Worm (Caenorhabditis elegans) whole organism, L4 larva: ENCODE results near the gene mig-21.

Experiments used
- D1046.2 ChIP-seq: fragments of 200-800 bp; sonication (Bioruptor generic); IDR thresholded peaks from 2 replicates; pipeline ENCODE4 v1.3.6; 2022; ENCODE audit warnings: missing genetic modification characterization, missing compliant biosample characterization
- F37D6.2 ChIP-seq: sonication (generic microtip); optimal IDR thresholded peaks from 2 replicates; lab custom pipeline; 2016; ENCODE audit warnings: mild to moderate bottlenecking, missing genetic modification characterization, missing compliant biosample characterization
- F44E2.7 ChIP-seq: fragments of 200-800 bp; sonication (Bioruptor generic); IDR thresholded peaks from 2 replicates; pipeline ENCODE4 v2.1.2; 2022; ENCODE audit warnings: missing genetic modification characterization, missing compliant biosample characterization
- T26A8.4 ChIP-seq: fragments of 200-800 bp; sonication (Bioruptor generic); IDR thresholded peaks from 2 replicates; pipeline ENCODE4 v1.3.6; 2022; ENCODE audit warnings: missing genetic modification characterization, missing compliant biosample characterization
- Y105C5A.15 ChIP-seq: fragments of 200-800 bp; sonication (Bioruptor generic); IDR thresholded peaks from 2 replicates; pipeline ENCODE4 v1.3.6; 2022; ENCODE audit warnings: missing genetic modification characterization, missing compliant biosample characterization
- Y48G9A.11 ChIP-seq: fragments of 200-800 bp; sonication (Bioruptor generic); IDR thresholded peaks from 2 replicates; pipeline ENCODE4 v1.3.6; 2022; ENCODE audit warnings: missing genetic modification reagents, missing genetic modification characterization, missing compliant biosample characterization
- Y5F2A.4 ChIP-seq: fragments of 200-800 bp; sonication (Bioruptor generic); optimal IDR thresholded peaks from 2 replicates; lab custom pipeline; 2018; ENCODE audit warnings: mild to moderate bottlenecking, missing genetic modification characterization, missing compliant biosample characterization
- ZK546.5 ChIP-seq, 2 experiments: sonication (generic microtip); optimal IDR thresholded peaks; 2 replicates each; lab custom pipeline; 2017; ENCODE audit warnings: missing biosample characterization in 2 of 2, missing genetic modification characterization in 2 of 2
- aha-1 ChIP-seq: fragments of 150-350 bp; peaks from one replicate; lab custom pipeline; 2014; ENCODE audit warnings: missing biosample characterization, missing genetic modification characterization
- ama-1 ChIP-seq: fragments of 150-350 bp; optimal IDR thresholded peaks from 2 replicates; lab custom pipeline; 2014; ENCODE audit warnings: inconsistent platforms, mixed read lengths
- attf-4 ChIP-seq: sonication (generic microtip); optimal IDR thresholded peaks from 3 replicates; lab custom pipeline; 2017; ENCODE audit warnings: missing biosample characterization, missing genetic modification characterization
- ceh-28 ChIP-seq: fragments of 150-350 bp; optimal IDR thresholded peaks from 2 replicates; lab custom pipeline; 2014; ENCODE audit warnings: missing biosample characterization, missing genetic modification reagents, missing genetic modification characterization
- ceh-32 ChIP-seq: sonication (generic microtip); optimal IDR thresholded peaks from 2 replicates; lab custom pipeline; 2016; ENCODE audit warnings: mild to moderate bottlenecking, missing genetic modification characterization, missing compliant biosample characterization; ENCODE audit not compliant: poor library complexity
- ceh-62 ChIP-seq: sonication (generic microtip); optimal IDR thresholded peaks from 2 replicates; lab custom pipeline; 2017; ENCODE audit warnings: missing biosample characterization, missing genetic modification characterization
- ceh-82 ChIP-seq: sonication (generic microtip); optimal IDR thresholded peaks from 2 replicates; lab custom pipeline; 2017; ENCODE audit warnings: missing biosample characterization, missing genetic modification characterization
- cey-2 ChIP-seq: sonication (generic microtip); optimal IDR thresholded peaks from 3 replicates; lab custom pipeline; 2017; ENCODE audit warnings: missing genetic modification characterization, mild to moderate bottlenecking, missing compliant biosample characterization, antibody characterized with exemption, borderline replicate concordance; ENCODE audit not compliant: insufficient read depth
- ctbp-1 ChIP-seq: fragments of 200-800 bp; sonication (Bioruptor generic); IDR thresholded peaks from 2 replicates; pipeline ENCODE4 v1.3.6; 2022; ENCODE audit warnings: missing genetic modification reagents, missing genetic modification characterization, missing compliant biosample characterization
- daf-12 ChIP-seq: fragments of 150-350 bp; optimal IDR thresholded peaks from 2 replicates; lab custom pipeline; 2014; ENCODE audit warnings: missing biosample characterization, missing genetic modification reagents, missing genetic modification characterization
- daf-19 ChIP-seq: fragments of 200-800 bp; sonication (Bioruptor generic); conservative IDR thresholded peaks from 2 replicates; pipeline ENCODE4 v1.3.6; 2022; ENCODE audit warnings: missing genetic modification characterization, missing compliant biosample characterization
- daf-8 ChIP-seq: fragments of 200-800 bp; sonication (Bioruptor generic); IDR thresholded peaks from 2 replicates; pipeline ENCODE4 v1.3.6; 2022; ENCODE audit warnings: missing genetic modification characterization, missing compliant biosample characterization
- dmd-8 ChIP-seq: fragments of 200-800 bp; sonication (Bioruptor generic); IDR thresholded peaks from 2 replicates; pipeline ENCODE4 v1.3.6; 2022; ENCODE audit warnings: missing genetic modification characterization, missing compliant biosample characterization
- duxl-1 ChIP-seq: sonication (generic microtip); optimal IDR thresholded peaks from 2 replicates; lab custom pipeline; 2016; ENCODE audit warnings: mild to moderate bottlenecking, missing genetic modification characterization, moderate library complexity, missing compliant biosample characterization; ENCODE audit not compliant: poor library complexity
- dve-1 ChIP-seq: sonication (generic microtip); optimal IDR thresholded peaks from 2 replicates; lab custom pipeline; 2017; ENCODE audit warnings: antibody characterized with exemption, mild to moderate bottlenecking, missing genetic modification characterization, missing compliant biosample characterization; ENCODE audit not compliant: insufficient read depth
- fkh-10 ChIP-seq: fragments of 150-350 bp; optimal IDR thresholded peaks from 2 replicates; lab custom pipeline; 2014; ENCODE audit warnings: missing biosample characterization, missing genetic modification reagents, missing genetic modification characterization
- fos-1 ChIP-seq: fragments of 150-350 bp; optimal IDR thresholded peaks from 2 replicates; lab custom pipeline; 2014; ENCODE audit warnings: missing biosample characterization, missing genetic modification characterization
- hif-1 ChIP-seq, 2 experiments: sonication (generic microtip); optimal IDR thresholded peaks; 2 replicates each; lab custom pipeline; 2016 to 2017; ENCODE audit warnings: missing compliant biosample characterization in 2 of 2, missing genetic modification characterization in 2 of 2, missing genetic modification reagents in 2 of 2, missing genotype in 2 of 2, mild to moderate bottlenecking in 1 of 2
- hlh-11 ChIP-seq: fragments of 200-800 bp; sonication (Bioruptor generic); optimal IDR thresholded peaks from 2 replicates; lab custom pipeline; 2018; ENCODE audit warnings: mild to moderate bottlenecking, missing genetic modification characterization, missing compliant biosample characterization
- hlh-30 ChIP-seq: sonication (generic microtip); optimal IDR thresholded peaks from 2 replicates; lab custom pipeline; 2017; ENCODE audit warnings: antibody characterized with exemption, mild to moderate bottlenecking, missing genetic modification characterization, missing compliant biosample characterization; ENCODE audit not compliant: insufficient read depth
- hmg-1.1 ChIP-seq: fragments of 200-800 bp; sonication (Bioruptor generic); IDR thresholded peaks from 2 replicates; pipeline ENCODE4 v1.3.6; 2022; ENCODE audit warnings: missing genetic modification reagents, missing genetic modification characterization, missing compliant biosample characterization
- lin-38 ChIP-seq: fragments of 200-800 bp; sonication (Bioruptor generic); IDR thresholded peaks from 2 replicates; pipeline ENCODE4 v1.3.6; 2022; ENCODE audit warnings: missing genetic modification reagents, missing genetic modification characterization, missing compliant biosample characterization
- lir-3 ChIP-seq: sonication (generic microtip); optimal IDR thresholded peaks from 2 replicates; lab custom pipeline; 2016; ENCODE audit warnings: mild to moderate bottlenecking, missing genetic modification characterization, missing compliant biosample characterization
- madf-5 ChIP-seq, 2 experiments: fragments of 200-800 bp; sonication (Bioruptor generic); IDR thresholded peaks; 2 replicates each; pipeline ENCODE4 v1.3.6; 2022; ENCODE audit warnings: missing compliant biosample characterization in 2 of 2, missing genetic modification characterization in 2 of 2
- madf-9 ChIP-seq: fragments of 200-800 bp; sonication (Bioruptor generic); conservative IDR thresholded peaks from 2 replicates; pipeline ENCODE4 v1.3.6; 2022; ENCODE audit warnings: missing genetic modification reagents, missing genetic modification characterization, missing compliant biosample characterization
- mdt-29 ChIP-seq: fragments of 200-800 bp; sonication (Bioruptor generic); IDR thresholded peaks from 2 replicates; pipeline ENCODE4 v1.3.6; 2022; ENCODE audit warnings: missing genetic modification reagents, missing genetic modification characterization, missing compliant biosample characterization
- mxl-2 ChIP-seq: fragments of 200-800 bp; sonication (Bioruptor generic); conservative IDR thresholded peaks from 2 replicates; pipeline ENCODE4 v1.3.6; 2022; ENCODE audit warnings: missing genetic modification reagents, missing genetic modification characterization, missing compliant biosample characterization
- nhr-11 ChIP-seq: fragments of 150-350 bp; optimal IDR thresholded peaks from 2 replicates; lab custom pipeline; 2014; ENCODE audit warnings: missing biosample characterization, missing genetic modification characterization
- nhr-25 ChIP-seq: sonication (generic microtip); optimal IDR thresholded peaks from 2 replicates; lab custom pipeline; 2017; ENCODE audit warnings: missing genetic modification characterization, mild to moderate bottlenecking, missing compliant biosample characterization, antibody characterized with exemption, moderate library complexity, borderline replicate concordance; ENCODE audit not compliant: insufficient read depth
- nhr-42 ChIP-seq: fragments of 200-800 bp; sonication (Bioruptor generic); IDR thresholded peaks from 2 replicates; pipeline ENCODE4 v1.3.6; 2022; ENCODE audit warnings: missing genetic modification characterization, missing compliant biosample characterization
- nhr-48 ChIP-seq: sonication (generic microtip); optimal IDR thresholded peaks from 2 replicates; lab custom pipeline; 2016; ENCODE audit warnings: mild to moderate bottlenecking, missing genetic modification characterization, missing compliant biosample characterization
- rbr-2 ChIP-seq: sonication (generic microtip); optimal IDR thresholded peaks from 2 replicates; lab custom pipeline; 2016; ENCODE audit warnings: missing genotype, missing genetic modification characterization, missing compliant biosample characterization
- saeg-2 ChIP-seq: fragments of 200-800 bp; sonication (Bioruptor generic); IDR thresholded peaks from 2 replicates; pipeline ENCODE4 v1.3.6; 2022; ENCODE audit warnings: missing genetic modification reagents, missing genetic modification characterization, missing compliant biosample characterization
- snpc-1.2 ChIP-seq: fragments of 200-800 bp; sonication (Bioruptor generic); IDR thresholded peaks from 2 replicates; pipeline ENCODE4 v1.3.6; 2022; ENCODE audit warnings: missing genetic modification reagents, missing genetic modification characterization, missing compliant biosample characterization
- spr-1 ChIP-seq: sonication (generic microtip); optimal IDR thresholded peaks from 2 replicates; lab custom pipeline; 2016; ENCODE audit warnings: mild to moderate bottlenecking, missing genetic modification characterization, missing compliant biosample characterization
- spr-3 ChIP-seq: fragments of 200-800 bp; sonication (Bioruptor generic); optimal IDR thresholded peaks from 2 replicates; lab custom pipeline; 2018; ENCODE audit warnings: mild to moderate bottlenecking, missing genetic modification characterization, missing compliant biosample characterization
- tag-97 ChIP-seq: fragments of 200-800 bp; sonication (Bioruptor generic); IDR thresholded peaks from 2 replicates; pipeline ENCODE4 v1.3.6; 2022; ENCODE audit warnings: missing genetic modification characterization, missing compliant biosample characterization
- tra-1 ChIP-seq: fragments of 200-800 bp; sonication (Bioruptor generic); IDR thresholded peaks from 2 replicates; pipeline ENCODE4 v1.3.6; 2022; ENCODE audit warnings: missing genetic modification reagents, missing genetic modification characterization, missing compliant biosample characterization
- unc-130 ChIP-seq: sonication (generic microtip); optimal IDR thresholded peaks from 2 replicates; lab custom pipeline; 2016; ENCODE audit warnings: missing genetic modification reagents, missing genetic modification characterization, missing compliant biosample characterization
- unc-62 ChIP-seq, 3 experiments: fragments of 150-350 bp in 1 of 3; sonication (generic microtip); optimal IDR thresholded peaks in 2 of 3; peaks in 1 of 3; 1 replicate in 1 of 3; 2 replicates in 2 of 3; lab custom pipeline; 2014 to 2017; ENCODE audit warnings: missing biosample characterization in 3 of 3, missing genetic modification characterization in 3 of 3, missing genetic modification reagents in 3 of 3, missing genotype in 1 of 3
- zag-1 ChIP-seq: fragments of 150-350 bp; optimal IDR thresholded peaks from 2 replicates; lab custom pipeline; 2014; ENCODE audit warnings: missing biosample characterization, missing genetic modification characterization
- zip-11 ChIP-seq: fragments of 200-800 bp; sonication (Bioruptor generic); IDR thresholded peaks from 2 replicates; pipeline ENCODE4 v1.3.6; 2022; ENCODE audit warnings: missing genetic modification characterization, missing compliant biosample characterization
- zip-2 ChIP-seq: fragments of 150-350 bp; optimal IDR thresholded peaks from 2 replicates; lab custom pipeline; 2014; ENCODE audit warnings: missing biosample characterization, missing genetic modification characterization

The mig-21 gene

ce11 chrIII:5845483-5845882 is 32.7 kb downstream of the mig-21 start (continued):
- TF ChIP-seq ctbp-1 (GFP tag; lab: Robert Waterston, UW) (peak; percentile 74), cey-2 (tag; lab: Kevin White, UChicago) (no peak), hlh-30 (tag; lab: Kevin White, UChicago) (peak; percentile 69), T26A8.4 (GFP tag; lab: Robert Waterston, UW) (no peak), lin-38 (GFP tag; lab: Robert Waterston, UW) (no peak), unc-130 (GFP tag; lab: Kevin White, UChicago) (no peak), fos-1 (no peak), aha-1 (tag; lab: Kevin White, UChicago) (peak; percentile 88), nhr-48 (tag; lab: Kevin White, UChicago) (no peak), tra-1 (GFP tag; lab: Robert Waterston, UW) (no peak), F44E2.7 (GFP tag; lab: Robert Waterston, UW) (no peak), tag-97 (GFP tag; lab: Robert Waterston, UW) (no peak), nhr-25 (tag; lab: Kevin White, UChicago) (no peak), attf-4 (tag; lab: Kevin White, UChicago) (no peak), madf-5 (GFP tag; IDR thresholded peaks at IDR 0.05; lab: Robert Waterston, UW) (no peak), rbr-2 (tag; lab: Kevin White, UChicago) (peak; percentile 86), D1046.2 (no peak), dmd-8 (GFP tag; lab: Robert Waterston, UW) (no peak), ceh-28 (no peak), F37D6.2 (tag; lab: Kevin White, UChicago) (peak; percentile 65), lir-3 (no peak), dve-1 (tag; lab: Kevin White, UChicago) (peak; percentile 11), duxl-1 (tag; lab: Kevin White, UChicago) (no peak), fkh-10 (GFP tag; lab: Kevin White, UChicago) (peak; percentile 65), nhr-11 (tag; lab: Kevin White, UChicago) (peak; percentile 5), ama-1 (lab: Kevin White, UChicago) (no peak), mdt-29 (GFP tag; lab: Robert Waterston, UW) (no peak), zip-2 (tag; lab: Kevin White, UChicago) (no peak), spr-1 (tag; lab: Kevin White, UChicago) (no peak), unc-62 (GFP tag; optimal IDR thresholded peaks at IDR 0.05 in 1 of 2; lab: Kevin White, UChicago) (peak in 1 of 2 experiments; percentile 91), unc-62 (tag; optimal IDR thresholded peaks at IDR 0.05; lab: Kevin White, UChicago) (no peak), ceh-62 (tag; lab: Kevin White, UChicago) (no peak), saeg-2 (no peak), mxl-2 (GFP tag; lab: Robert Waterston, UW) (no peak), hlh-11 (peak; percentile 43), nhr-42 (GFP tag; lab: Robert Waterston, UW) (no peak), zag-1 (tag; lab: Kevin White, UChicago) (no peak), snpc-1.2 (GFP tag; lab: Robert Waterston, UW) (no peak), ceh-32 (tag; lab: Kevin White, UChicago) (no peak), Y5F2A.4 (GFP tag; lab: Kevin White, UChicago) (no peak), ceh-82 (tag; lab: Kevin White, UChicago) (no peak), madf-9 (GFP tag; lab: Robert Waterston, UW) (no peak), Y48G9A.11 (GFP tag; lab: Robert Waterston, UW) (no peak), daf-12 (tag; lab: Kevin White, UChicago) (no peak), daf-19 (GFP tag; lab: Robert Waterston, UW) (no peak), zip-11 (GFP tag; lab: Robert Waterston, UW) (no peak), daf-8 (GFP tag; lab: Robert Waterston, UW) (no peak), spr-3 (GFP tag; lab: Kevin White, UChicago) (no peak), Y105C5A.15 (GFP tag; lab: Robert Waterston, UW) (no peak), hmg-1.1 (GFP tag; lab: Robert Waterston, UW) (peak; percentile 76), ZK546.5 (tag; optimal IDR thresholded peaks at IDR 0.05; lab: Kevin White, UChicago) (no peak), hif-1 (tag; optimal IDR thresholded peaks at IDR 0.05; lab: Kevin White, UChicago) (peak in 1 of 2 experiments; percentile 45)
